Fruit fly (Drosophila melanogaster): ENCODE measurements around the gene CG42450.

CG42450 gene

dm6 chrX:18848338-18849021 lies 35.4 kb downstream of the CG42450 start, which contains the start of gene shop (continued):
- TF ChIP-seq fu2 (GFP tag; optimal IDR thresholded peaks at IDR 0.05) (peak; percentile 77), B-H2 (GFP tag; optimal IDR thresholded peaks at IDR 0.05) (peak; percentile 64), CG34376 (GFP tag; optimal IDR thresholded peaks at IDR 0.05) (peak; percentile 61), CG16815 (GFP tag; optimal IDR thresholded peaks at IDR 0.05) (peak; percentile 78), CG3065 (GFP tag; optimal IDR thresholded peaks at IDR 0.05) (peak; percentile 47), usp (GFP tag; optimal IDR thresholded peaks at IDR 0.05) (no peak), cato (GFP tag; optimal IDR thresholded peaks at IDR 0.05; ENCODE audit: borderline replicate concordance) (peak; percentile 75), bowl (GFP tag; IDR thresholded peaks at IDR 0.05) (peak; percentile 41; the same call in 1 of the 2 replicates), CG17568 (GFP tag; optimal IDR thresholded peaks at IDR 0.05) (no peak), sima (GFP tag; optimal IDR thresholded peaks at IDR 0.05) (no peak), Oli (tag; optimal IDR thresholded peaks at IDR 0.05) (peak; percentile 91), CG3838 (GFP tag; optimal IDR thresholded peaks at IDR 0.05) (peak; percentile 63), CG16863 (GFP tag; optimal IDR thresholded peaks at IDR 0.05) (peak; percentile 94), CG8944 (GFP tag; optimal IDR thresholded peaks at IDR 0.05) (peak; percentile 76), Rfx (GFP tag; IDR thresholded peaks at IDR 0.05) (peak; percentile 82), klu (GFP tag; IDR thresholded peaks at IDR 0.05) (peak; percentile 60; the same call in 1 of the 2 replicates), tgo (GFP tag; IDR thresholded peaks at IDR 0.05) (peak; percentile 73), HLH3B (GFP tag; IDR thresholded peaks at IDR 0.05) (peak; percentile 57; the same call in 1 of the 2 replicates), psq (GFP tag; optimal IDR thresholded peaks at IDR 0.05) (peak; percentile 31), Atf-2 (GFP tag; optimal IDR thresholded peaks at IDR 0.05) (peak; percentile 61), z (GFP tag; IDR thresholded peaks at IDR 0.05) (no peak), CG9215 (GFP tag; IDR thresholded peaks at IDR 0.05) (peak; percentile 80), lmd (GFP tag; IDR thresholded peaks at IDR 0.05) (peak; percentile 84), CG32532 (GFP tag; IDR thresholded peaks at IDR 0.05) (peak; percentile 63; the same call in 1 of the 2 replicates), dpn (GFP tag; optimal IDR thresholded peaks at IDR 0.05) (peak; percentile 73 to 92), CG9437 (GFP tag; optimal IDR thresholded peaks at IDR 0.05) (peak; percentile 90), az2 (GFP tag; optimal IDR thresholded peaks at IDR 0.05) (peak; percentile 84), CG13287 (GFP tag; IDR thresholded peaks at IDR 0.05; ENCODE audit: partially characterized antibody) (peak; percentile 54), inv (GFP tag; IDR thresholded peaks at IDR 0.05; ENCODE audit: partially characterized antibody) (peak; percentile 36; the same call in 1 of the 2 replicates), CG8281 (tag; optimal IDR thresholded peaks at IDR 0.05) (peak; percentile 62), CG10543 (GFP tag; optimal IDR thresholded peaks at IDR 0.05) (peak; percentile 89), fd3F (GFP tag; optimal IDR thresholded peaks at IDR 0.05) (peak; percentile 79), bcd (GFP tag; optimal IDR thresholded peaks at IDR 0.05) (peak; percentile 86), CG8765 (GFP tag; IDR thresholded peaks at IDR 0.05) (no peak), CG43689 (GFP tag; IDR thresholded peaks at IDR 0.05) (0 out of 2 replicates have a peak, but pooled peaks have one; percentile 36), wor (GFP tag; IDR thresholded peaks at IDR 0.05) (peak; percentile 66), mirr (GFP tag; optimal IDR thresholded peaks at IDR 0.05) (peak; percentile 59), trh (GFP tag; optimal IDR thresholded peaks at IDR 0.05) (peak; percentile 46), TFAM (GFP tag; optimal IDR thresholded peaks at IDR 0.05) (peak; percentile 29), BEAF-32 (GFP tag; optimal IDR thresholded peaks at IDR 0.05) (peak; percentile 74), Sox100B (GFP tag; optimal IDR thresholded peaks at IDR 0.05) (peak; percentile 92), Taf1 (GFP tag; IDR thresholded peaks at IDR 0.05) (no peak), Hsf (GFP tag; optimal IDR thresholded peaks at IDR 0.05) (peak; percentile 84), Doc3 (GFP tag; IDR thresholded peaks at IDR 0.05; ENCODE audit: partially characterized antibody) (peak; percentile 52), sisA (GFP tag; IDR thresholded peaks at IDR 0.05) (peak; percentile 83), CG2202 (tag; optimal IDR thresholded peaks at IDR 0.05) (peak; percentile 67), tin (GFP tag; optimal IDR thresholded peaks at IDR 0.05) (peak; percentile 82), Chrac-16 (GFP tag; optimal IDR thresholded peaks at IDR 0.05) (peak; percentile 84), CG10321 (GFP tag; IDR thresholded peaks at IDR 0.05) (no peak), Abd-B (GFP tag; optimal IDR thresholded peaks at IDR 0.05) (peak; percentile 86)
